Worm (Caenorhabditis elegans) whole organism, dauer: ENCODE data around the gene M04D8.4.

Experiments used
- unc-62 ChIP-seq: sonication (generic microtip); optimal IDR thresholded peaks from 2 replicates; lab custom pipeline; 2017; ENCODE audit warnings: missing biosample characterization, missing genetic modification reagents, missing genetic modification characterization

The M04D8.4 gene

DNA sequence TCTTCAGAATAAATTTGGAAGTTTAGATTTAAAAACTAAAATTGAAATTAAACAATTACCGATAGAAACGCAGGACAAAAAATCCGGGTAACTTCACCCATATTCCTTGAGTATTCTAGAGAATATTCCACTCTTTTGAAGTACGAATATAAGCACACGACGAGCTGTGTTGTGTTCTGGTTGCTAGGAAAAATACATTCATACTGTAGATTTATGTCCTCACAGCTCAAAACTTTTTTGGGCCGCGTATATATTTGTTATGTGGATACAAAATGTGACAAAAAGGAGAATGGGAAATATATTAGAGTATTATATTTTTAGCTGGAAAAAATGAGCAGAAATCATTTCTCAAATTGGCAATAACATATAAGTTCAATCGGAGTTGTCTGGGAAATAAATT lies 2.8 kb upstream of the M04D8.4 start, which contains the start of gene M04D8.5:
TSS of gene M04D8.5 (minus strand) at position 101 of the 400 bp plus-strand sequence.
- TF ChIP-seq unc-62: no peak

DNA sequence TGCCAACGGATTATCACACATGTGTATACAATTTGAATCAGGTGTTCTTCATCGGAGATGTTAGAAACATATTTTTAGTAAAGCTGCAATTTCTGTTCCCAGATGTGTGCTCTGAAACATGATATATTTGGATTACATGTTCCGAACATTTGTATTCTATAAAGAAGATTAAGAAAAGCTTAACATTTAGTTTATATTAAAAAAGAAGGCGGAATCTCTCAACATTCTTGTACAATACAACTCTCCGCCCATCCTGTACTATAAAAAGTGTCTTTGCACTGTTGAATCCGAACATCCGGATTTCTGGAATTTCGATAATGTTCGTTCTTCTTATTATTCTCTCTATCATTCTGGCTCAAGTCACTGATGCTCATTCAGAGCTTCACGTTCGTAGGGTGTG lies 2.5 kb downstream of the M04D8.4 start, which contains the start of gene ins-23:
TSS of gene ins-23 (plus strand) at position 301 of the 400 bp plus-strand sequence.
- TF ChIP-seq unc-62: no peak

DNA sequence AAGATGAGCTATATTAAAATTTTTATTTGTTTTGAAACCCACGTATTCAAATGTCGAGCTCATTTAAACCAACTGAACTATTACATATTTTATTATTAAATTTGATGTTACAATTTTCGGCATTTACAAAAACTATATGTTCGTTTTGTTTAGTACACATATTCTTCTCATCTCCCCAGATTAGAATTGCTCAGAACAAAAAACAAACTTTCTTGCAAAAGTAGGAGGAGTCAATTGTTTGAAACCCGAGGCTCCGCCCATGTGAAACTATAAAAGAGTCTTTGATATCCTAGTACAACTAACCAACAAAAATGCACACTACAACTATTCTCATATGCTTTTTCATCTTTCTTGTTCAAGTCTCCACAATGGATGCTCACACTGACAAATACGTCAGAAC lies 4.5 kb downstream of the M04D8.4 start, which contains the start of gene ins-22:
TSS of gene ins-22 (plus strand) at position 301 of the 400 bp plus-strand sequence.
- no peak for TF ChIP-seq unc-62

DNA sequence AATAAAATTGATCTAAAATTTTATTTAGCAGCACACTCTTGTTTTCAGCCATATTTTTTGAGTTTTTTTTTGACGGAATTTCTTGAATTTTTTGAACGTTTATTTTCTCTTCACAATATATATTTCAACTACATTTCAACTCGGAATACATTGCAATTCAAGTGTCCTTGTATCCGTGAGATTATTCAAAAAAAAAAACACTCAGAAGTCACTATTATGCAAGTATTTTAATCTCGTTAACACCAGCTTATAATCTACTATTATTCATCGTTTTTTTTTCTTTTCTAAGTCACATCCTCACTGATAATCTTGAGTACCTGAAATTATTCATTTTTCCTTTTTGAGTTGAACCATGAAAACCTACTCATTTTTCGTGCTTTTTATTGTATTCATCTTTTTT lies 7.0 kb downstream of the M04D8.4 start, which contains the start of gene ins-21:
TSS of gene ins-21 (plus strand) at position 301 of the 400 bp plus-strand sequence.
- TF ChIP-seq unc-62: no peak

DNA sequence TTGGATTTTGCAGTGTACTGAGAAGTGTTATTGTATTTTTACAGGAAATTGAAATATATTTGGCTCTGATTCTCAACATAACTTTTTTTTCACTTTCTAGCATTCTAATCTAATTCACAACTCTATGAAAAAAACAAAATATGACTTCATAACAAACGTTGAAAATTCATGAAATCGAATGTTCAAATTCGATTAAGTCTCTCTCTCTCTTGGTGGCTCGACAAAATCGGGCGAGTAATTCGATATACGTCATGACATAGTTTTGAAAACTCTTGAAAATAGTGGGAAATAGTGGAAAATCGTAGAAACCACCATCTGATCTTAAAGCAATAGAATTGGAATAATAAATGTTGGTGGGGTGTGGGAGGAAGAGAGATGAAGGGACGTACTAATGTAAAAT lies 12.4 kb downstream of the M04D8.4 start:
- TF ChIP-seq unc-62: no peak

DNA sequence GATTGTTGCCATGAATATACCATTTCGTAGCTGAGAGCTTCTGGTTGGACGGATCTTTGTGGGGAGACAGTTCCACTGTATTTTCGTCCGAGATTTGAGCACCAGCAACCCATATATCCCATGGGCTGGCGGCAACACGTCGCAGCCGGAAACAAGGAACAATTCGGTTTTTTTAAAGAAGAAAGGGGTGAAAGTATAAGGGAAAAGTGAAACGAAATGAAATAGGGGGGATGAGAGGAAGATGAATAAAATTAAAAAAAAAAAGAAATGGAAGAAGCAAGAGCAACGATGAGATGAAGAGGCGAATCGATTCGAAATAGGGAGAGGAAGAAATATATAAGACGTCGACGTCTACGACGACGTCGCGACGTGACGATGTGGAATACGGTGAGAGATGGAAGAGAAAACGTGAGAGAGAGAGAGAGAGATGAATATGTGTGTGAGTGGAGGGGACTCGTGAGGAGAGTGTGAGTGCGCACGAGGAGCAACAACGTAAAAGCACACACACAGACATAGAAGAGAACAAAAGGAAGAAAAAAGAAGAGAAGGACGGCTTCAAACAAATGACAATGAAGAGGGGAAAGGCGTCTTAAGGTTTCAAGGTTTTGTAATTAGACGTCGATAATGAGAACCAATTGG lies 13.9 kb downstream of the M04D8.4 start, which contains the start of gene rgs-1:
TSS of gene rgs-1 (minus strand) at position 146 of the 639 bp plus-strand sequence.
- no peak for TF ChIP-seq unc-62

DNA sequence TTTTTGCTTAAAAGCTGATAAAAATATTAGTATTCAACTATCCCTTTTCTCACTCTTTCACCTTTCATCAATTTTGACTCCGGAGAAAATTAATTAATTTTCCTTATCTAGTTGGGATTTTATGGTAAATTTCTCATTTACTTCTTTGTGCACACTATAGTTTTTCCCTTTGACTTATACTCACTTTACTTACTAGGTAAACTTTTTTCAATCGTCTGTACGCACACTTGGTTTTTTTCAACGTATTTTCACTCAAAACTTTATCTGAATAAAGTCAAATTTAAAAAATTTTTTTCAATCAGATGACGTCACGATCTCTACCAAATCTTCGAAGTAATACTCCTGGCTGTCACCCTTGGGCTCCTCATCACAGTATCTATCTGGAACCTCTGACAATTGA lies 18.3 kb downstream of the M04D8.4 start, which contains the start of gene C05B5.16:
TSS of gene C05B5.16 (plus strand) at position 301 of the 400 bp plus-strand sequence.
- no peak for TF ChIP-seq unc-62

DNA sequence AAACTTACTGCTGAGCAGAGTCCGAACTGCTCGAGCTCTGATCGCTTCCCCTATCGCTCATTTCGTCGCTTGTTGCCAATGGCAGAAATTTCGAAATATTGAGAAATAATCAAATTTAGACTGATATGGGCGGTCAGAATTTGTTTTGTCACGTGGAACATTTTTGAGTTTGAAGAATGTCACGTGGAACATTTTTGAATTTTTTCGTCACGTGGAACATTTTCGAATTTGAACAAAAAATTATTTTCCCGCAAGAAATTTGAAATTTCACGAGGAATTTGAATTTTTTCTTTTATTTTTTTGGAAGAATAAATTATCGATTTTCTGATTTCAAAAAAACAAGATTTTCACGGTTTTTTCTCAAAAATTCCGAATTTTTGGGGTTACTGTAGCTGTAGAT lies 20.3 kb downstream of the M04D8.4 start, which contains the start of gene fbxa-155:
TSS of gene fbxa-155 (minus strand) at position 101 of the 400 bp plus-strand sequence.
- TF ChIP-seq unc-62: no peak

DNA sequence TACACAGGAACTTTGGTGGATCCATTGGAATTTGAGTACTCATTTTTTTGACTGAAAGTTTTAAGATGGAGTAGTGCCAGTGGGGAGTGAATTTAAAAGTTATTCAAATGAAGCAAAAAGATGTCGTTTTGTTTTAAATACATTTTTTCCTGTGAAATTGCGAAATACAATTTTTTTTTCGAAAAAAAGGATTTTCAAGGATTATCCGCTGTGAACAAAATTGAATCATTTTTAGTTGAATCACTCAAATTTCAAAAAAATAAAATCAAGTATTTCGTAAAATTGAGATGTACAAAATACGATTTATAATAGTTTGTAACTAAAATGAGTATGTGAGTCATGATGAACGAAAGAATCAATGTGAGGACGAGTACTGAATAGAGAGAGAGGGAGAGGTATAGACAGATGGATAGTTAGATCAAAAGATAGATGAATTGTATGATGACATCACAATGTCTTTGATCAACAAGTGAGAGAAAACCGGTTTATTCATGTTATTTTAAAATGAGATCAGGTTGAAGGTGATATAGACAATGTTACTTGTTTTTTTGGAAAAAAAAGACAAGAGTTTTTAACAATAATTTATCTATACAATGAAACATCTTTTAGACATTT lies 23.6 kb downstream of the M04D8.4 start, which contains the start of gene C05B5.8:
TSS of gene C05B5.8 (minus strand) at position 51 of the 615 bp plus-strand sequence.
- TF ChIP-seq unc-62: no peak

DNA sequence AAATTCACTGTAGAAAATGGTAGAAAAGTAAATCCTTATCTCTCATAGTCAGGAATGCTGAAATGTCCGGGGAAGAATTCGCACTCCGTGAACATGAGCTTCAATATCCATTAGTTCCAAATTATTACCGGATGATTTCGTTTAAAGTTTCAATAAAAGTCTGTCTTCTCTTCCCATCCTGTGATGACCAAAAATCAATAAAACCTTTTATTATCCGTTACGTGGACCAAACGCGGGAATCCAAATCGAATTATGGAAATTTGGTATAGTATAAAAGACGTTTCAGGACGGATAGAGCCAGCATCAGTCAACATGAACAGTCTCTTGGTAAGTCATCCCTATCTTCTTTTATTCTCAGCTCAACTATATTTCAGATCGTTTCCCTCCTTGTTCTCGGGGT lies 26.2 kb downstream of the M04D8.4 start, which contains the start of gene C05B5.11:
TSS of gene C05B5.11 (plus strand) at position 301 of the 400 bp plus-strand sequence.
- TF ChIP-seq unc-62: no peak

DNA sequence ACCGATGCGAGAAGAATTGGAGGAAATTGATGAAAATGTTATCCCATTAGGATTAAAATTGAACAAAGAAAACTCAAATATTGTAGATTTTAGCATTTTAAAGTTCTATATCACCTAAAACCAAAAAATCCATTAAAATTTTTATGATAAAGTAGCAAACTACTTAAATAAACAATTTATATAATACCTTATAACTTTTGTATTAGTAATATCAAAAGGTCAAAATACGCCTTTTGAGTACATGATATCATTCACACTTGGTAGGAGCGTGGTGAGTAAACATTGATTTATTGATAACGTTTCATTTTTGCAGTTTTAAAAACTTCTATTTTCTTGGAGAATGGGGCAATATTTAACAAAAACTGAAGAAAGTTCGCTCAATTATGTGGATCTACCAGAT lies 29.4 kb downstream of the M04D8.4 start, which contains the start of gene C05B5.5:
TSS of gene C05B5.5 (plus strand) at position 301 of the 400 bp plus-strand sequence.
- TF ChIP-seq unc-62: no peak

DNA sequence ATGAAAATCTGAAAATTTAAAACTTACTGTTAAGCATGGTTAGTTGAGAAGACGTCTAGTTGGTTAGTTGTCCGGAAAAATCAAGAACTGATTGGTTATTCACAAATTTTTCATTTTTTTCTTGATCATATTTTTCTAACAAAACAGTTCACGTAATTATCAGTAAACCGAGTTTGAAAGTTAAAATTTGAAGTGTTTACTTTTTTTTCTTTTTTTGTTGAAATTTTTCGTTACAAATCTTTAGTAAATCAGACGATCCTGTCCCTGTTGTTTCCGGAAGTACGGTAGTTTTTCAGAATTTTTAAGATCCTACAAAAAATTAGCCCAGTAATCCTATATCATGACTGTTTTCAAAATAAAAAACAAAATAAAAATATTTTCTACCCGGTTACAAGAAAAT lies 30.0 kb downstream of the M04D8.4 start, which contains the start of gene C05B5.2:
TSS of gene C05B5.2 (minus strand) at position 101 of the 400 bp plus-strand sequence.
- TF ChIP-seq unc-62: no peak

DNA sequence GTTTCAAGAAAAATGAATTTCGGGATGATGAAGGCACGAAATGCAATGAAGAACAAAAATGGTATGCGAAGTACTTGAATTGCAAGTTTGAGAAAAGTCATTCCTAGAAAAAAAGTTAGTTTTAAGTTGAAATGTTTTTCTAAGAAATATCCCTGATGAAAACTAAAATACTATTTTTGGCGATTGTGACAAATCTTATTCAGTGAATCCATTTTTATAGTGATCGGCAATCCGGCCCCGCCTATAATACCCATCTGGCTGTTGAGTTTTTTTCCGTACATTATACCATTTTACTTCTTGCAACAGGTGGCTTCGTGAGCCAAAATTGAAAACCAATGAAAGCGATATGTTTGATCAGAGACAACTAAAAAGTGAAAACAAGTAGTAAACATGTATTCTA lies 31.2 kb downstream of the M04D8.4 start, which contains the start of gene C05B5.17:
TSS of gene C05B5.17 (minus strand) at position 101 of the 400 bp plus-strand sequence.
- TF ChIP-seq unc-62: no peak

DNA sequence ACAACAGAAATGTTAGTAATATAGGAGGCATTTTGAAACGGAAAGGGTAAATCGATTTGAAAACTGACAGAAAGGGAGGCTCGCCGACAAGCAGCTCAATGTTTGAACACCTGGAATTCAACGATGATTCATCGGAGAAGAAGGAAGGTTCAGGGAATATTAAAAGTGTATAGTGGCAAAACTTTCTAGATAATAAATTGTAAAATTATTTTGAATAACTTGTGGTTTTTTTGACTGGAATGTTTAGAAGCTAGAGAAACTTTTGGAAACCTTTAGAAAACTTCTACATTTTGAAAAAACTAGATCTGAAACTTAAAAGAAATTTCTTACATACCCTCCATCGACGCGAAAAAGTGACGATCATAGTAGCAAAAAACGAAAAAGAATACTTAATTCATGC lies 32.6 kb downstream of the M04D8.4 start, which contains the start of gene pqn-8:
TSS of gene pqn-8 (minus strand) at position 101 of the 400 bp plus-strand sequence.
- TF ChIP-seq unc-62: no peak

DNA sequence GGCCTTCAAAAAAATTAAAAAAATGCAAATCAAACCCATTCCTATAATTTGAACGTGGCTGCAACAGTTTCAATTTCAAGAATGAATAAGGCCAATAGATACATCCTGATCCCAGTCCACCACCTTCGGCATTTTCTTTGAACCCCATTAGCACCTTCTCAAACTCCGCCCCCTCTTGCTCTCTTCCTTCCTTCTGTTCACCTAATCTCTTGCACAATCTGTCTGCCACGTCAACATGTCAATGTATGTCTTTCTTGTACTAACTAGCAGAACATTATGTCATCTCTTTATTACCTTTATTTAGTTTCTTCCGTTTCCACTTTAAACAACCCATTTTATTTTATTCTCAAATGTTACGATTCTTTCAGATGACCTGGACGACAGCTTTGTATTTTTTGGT lies 36.9 kb downstream of the M04D8.4 start, which contains the start of gene C05B5.4:
TSS of gene C05B5.4 (plus strand) at position 351 of the 400 bp plus-strand sequence.
- TF ChIP-seq unc-62: no peak

DNA sequence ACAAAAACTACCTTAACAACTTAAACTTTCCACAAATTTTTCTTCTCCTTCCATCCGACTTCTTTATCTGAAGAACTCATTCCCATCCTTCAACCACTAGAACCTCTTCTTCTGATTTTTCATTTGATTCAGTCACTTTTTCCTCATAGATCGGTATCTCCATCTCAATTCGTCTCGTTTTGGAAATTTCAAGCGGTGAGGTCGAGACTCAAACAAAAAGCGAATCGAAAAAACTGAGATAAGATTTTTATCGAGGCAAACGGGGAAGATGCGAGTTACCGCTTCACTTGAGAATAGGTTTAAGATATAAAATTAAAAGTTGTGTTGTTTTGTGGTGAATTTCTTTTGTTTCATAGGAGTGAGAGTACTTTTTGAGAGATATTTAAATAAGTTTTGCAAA lies 39.1 kb downstream of the M04D8.4 start:
- TF ChIP-seq unc-62: no peak

DNA sequence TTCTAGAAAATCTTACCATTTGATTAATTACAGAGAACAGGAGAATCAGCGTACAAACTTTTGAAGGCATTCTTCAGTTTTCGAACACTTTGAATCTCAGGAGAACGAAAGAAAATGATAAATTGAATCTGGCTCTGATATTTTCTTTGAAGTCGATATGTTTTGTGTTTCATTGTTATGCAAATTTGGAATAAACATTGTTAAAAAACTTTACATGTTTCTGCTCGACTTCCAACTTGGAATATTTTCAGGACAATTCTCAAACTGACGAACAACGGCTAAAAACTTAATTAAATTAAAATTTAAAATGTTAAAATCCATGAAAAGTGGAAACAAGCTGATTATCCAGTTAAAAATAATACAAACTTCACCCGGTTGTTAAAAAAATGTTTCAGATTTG lies 42.1 kb downstream of the M04D8.4 start, which contains the start of gene C05B5.1:
TSS of gene C05B5.1 (minus strand) at position 101 of the 400 bp plus-strand sequence.
- no peak for TF ChIP-seq unc-62
